Worm (Caenorhabditis elegans) whole organism, young adult: Measurements from ENCODE around the gene arcp-1.

Experiments
- aptf-2 ChIP-seq: fragments of 200-800 bp; sonication (Bioruptor generic); conservative IDR thresholded peaks from 2 replicates; pipeline ENCODE4 v1.3.6; 2022; ENCODE audit warnings: missing genetic modification reagents, missing genetic modification characterization, missing compliant biosample characterization
- ets-4 ChIP-seq: fragments of 200-800 bp; sonication (Bioruptor generic); optimal IDR thresholded peaks from 2 replicates; lab custom pipeline; 2018; ENCODE audit warnings: mild to moderate bottlenecking, missing genetic modification characterization, missing compliant biosample characterization
- madf-8 ChIP-seq: fragments of 200-800 bp; sonication (Bioruptor generic); conservative IDR thresholded peaks from 2 replicates; pipeline ENCODE4 v1.3.6; 2022; ENCODE audit warnings: missing genetic modification reagents, missing genetic modification characterization, missing compliant biosample characterization
- mel-28 ChIP-seq: sonication (generic microtip); optimal IDR thresholded peaks from 2 replicates; lab custom pipeline; 2016; ENCODE audit warnings: borderline replicate concordance, mild to moderate bottlenecking, missing genetic modification characterization, missing compliant biosample characterization
- nhr-90 ChIP-seq: sonication (generic microtip); optimal IDR thresholded peaks from 2 replicates; lab custom pipeline; 2016; ENCODE audit warnings: missing genotype, mild to moderate bottlenecking, missing genetic modification characterization, missing compliant biosample characterization
- tlf-1 ChIP-seq: fragments of 200-800 bp; sonication (Bioruptor generic); optimal IDR thresholded peaks from 2 replicates; lab custom pipeline; 2018; ENCODE audit warnings: mild to moderate bottlenecking, missing genetic modification characterization, missing compliant biosample characterization
- unc-62 ChIP-seq: fragments of 150-350 bp; optimal IDR thresholded peaks from 2 replicates; lab custom pipeline; 2014; ENCODE audit warnings: missing biosample characterization, missing genetic modification reagents, missing genetic modification characterization

- TF ChIP-seq madf-8, result no peak
- no peak for TF ChIP-seq aptf-2 (GFP tag; lab: Robert Waterston, UW)
- no peak for TF ChIP-seq nhr-90
- no peak for TF ChIP-seq mel-28 (tag; lab: Kevin White, UChicago)
- TF ChIP-seq ets-4 (GFP tag; lab: Kevin White, UChicago), result no peak
- no peak for TF ChIP-seq tlf-1 (GFP tag; lab: Kevin White, UChicago)
- no peak for TF ChIP-seq unc-62 (GFP tag; lab: Kevin White, UChicago)
Measured at ce11 chrIII:3809008-3809407, 49.8 kb upstream of the arcp-1 start, which contains the start of gene toh-1.
